Fruit fly (Drosophila melanogaster): ENCODE data around the gene Inx2.
A peak's percentile ranks its signal among the peaks of the same experiment; 100 is the strongest.

Gene Inx2

DNA sequence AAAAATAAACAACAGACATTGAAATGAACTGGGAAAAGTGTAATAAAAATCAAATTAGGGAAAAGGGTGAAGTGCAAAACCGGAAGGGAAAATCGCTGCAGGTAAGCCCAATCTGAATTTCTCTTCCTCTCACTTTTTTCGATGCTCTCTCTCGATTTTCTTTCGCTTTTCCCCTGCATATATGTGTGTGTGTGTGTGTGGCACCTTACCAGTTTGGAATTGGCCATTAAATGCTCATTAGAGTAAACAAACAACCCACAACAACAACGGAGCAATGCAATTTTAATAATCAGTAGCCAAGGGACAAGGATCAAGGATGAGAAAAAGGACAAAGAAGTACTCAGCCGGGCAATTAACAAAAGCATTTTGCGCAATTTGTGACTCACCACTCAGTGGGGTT, 36.4 kb downstream of the Inx2 start:
- no peak for TF ChIP-seq kni (GFP tag; optimal IDR thresholded peaks at IDR 0.05)
- TF ChIP-seq CG11085 (GFP tag; IDR thresholded peaks at IDR 0.05), result no peak
- TF ChIP-seq CG4617 (GFP tag; optimal IDR thresholded peaks at IDR 0.05; ENCODE audit: borderline replicate concordance), result no peak
- TF ChIP-seq oc (tag; optimal IDR thresholded peaks at IDR 0.05), result no peak
- TF ChIP-seq jumu (GFP tag; optimal IDR thresholded peaks at IDR 0.05), result no peak
- TF ChIP-seq Atf-2 (GFP tag; optimal IDR thresholded peaks at IDR 0.05), result no peak
- TF ChIP-seq Trl (optimal IDR thresholded peaks at IDR 0.05), result no peak
- TF ChIP-seq Trl (GFP tag; optimal IDR thresholded peaks at IDR 0.05), result no peak
- no peak for TF ChIP-seq zfh2 (GFP tag; optimal IDR thresholded peaks at IDR 0.05)
- TF ChIP-seq CG12942 (GFP tag; optimal IDR thresholded peaks at IDR 0.05), result no peak
- peak; percentile 93 for TF ChIP-seq zen (tag; optimal IDR thresholded peaks at IDR 0.05)
- TF ChIP-seq Optix (GFP tag; IDR thresholded peaks at IDR 0.05), result no peak
- no peak for TF ChIP-seq ERR (GFP tag; optimal IDR thresholded peaks at IDR 0.05)
- no peak for TF ChIP-seq CG15269 (tag; optimal IDR thresholded peaks at IDR 0.05)
- no peak for TF ChIP-seq pzg (GFP tag; optimal IDR thresholded peaks at IDR 0.05)
- no peak for TF ChIP-seq seq (GFP tag; IDR thresholded peaks at IDR 0.05)
- TF ChIP-seq CG11695 (GFP tag; IDR thresholded peaks at IDR 0.05), result no peak
- TF ChIP-seq CG17612 (GFP tag; IDR thresholded peaks at IDR 0.05), result no peak
- TF ChIP-seq cas (GFP tag; IDR thresholded peaks at IDR 0.05), result no peak
- no peak for TF ChIP-seq CG3407 (GFP tag; optimal IDR thresholded peaks at IDR 0.05)
- TF ChIP-seq CG9817 (tag; optimal IDR thresholded peaks at IDR 0.05), result no peak
- TF ChIP-seq nerfin-2 (GFP tag; IDR thresholded peaks at IDR 0.05; ENCODE audit: partially characterized antibody), result no peak
- TF ChIP-seq tll (GFP tag; optimal IDR thresholded peaks at IDR 0.05), result peak in 1 of 2 experiments; percentile 53
- TF ChIP-seq CG15479 (GFP tag; optimal IDR thresholded peaks at IDR 0.05), result peak; percentile 41
- TF ChIP-seq NK7.1 (GFP tag; optimal IDR thresholded peaks at IDR 0.05), result no peak
- TF ChIP-seq z (GFP tag; IDR thresholded peaks at IDR 0.05), result no peak

DNA sequence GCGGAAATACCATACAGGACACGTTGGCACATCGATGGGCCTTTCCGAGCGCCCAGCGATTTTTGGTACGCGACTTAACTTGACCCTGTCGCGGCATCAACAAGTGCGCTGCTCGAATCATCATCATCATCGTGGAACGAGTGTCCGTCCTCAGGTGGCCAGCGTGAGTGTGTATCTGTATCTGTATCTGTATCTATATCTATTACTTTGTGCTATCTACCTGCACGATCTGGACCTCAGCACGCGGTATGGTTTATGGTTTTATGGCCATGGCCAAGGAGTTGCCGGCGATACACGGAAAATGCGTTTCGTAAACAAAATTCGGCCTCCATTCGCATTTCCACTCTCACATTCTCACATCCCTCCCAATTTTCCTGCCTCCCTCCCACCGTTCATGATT, 38.6 kb downstream of the Inx2 start:
- TF ChIP-seq Dll (GFP tag; IDR thresholded peaks at IDR 0.05; ENCODE audit: partially characterized antibody) (no peak), Gsc (GFP tag; IDR thresholded peaks at IDR 0.05) (no peak), CG15479 (GFP tag; optimal IDR thresholded peaks at IDR 0.05) (peak; percentile 67), Ets65A (GFP tag) (peak; percentile 68), cad (GFP tag; optimal IDR thresholded peaks at IDR 0.05) (peak; percentile 97), zen (tag; optimal IDR thresholded peaks at IDR 0.05) (peak; percentile 63), tll (GFP tag; optimal IDR thresholded peaks at IDR 0.05) (peak in 1 of 2 experiments; percentile 58), org-1 (GFP tag; optimal IDR thresholded peaks at IDR 0.05) (no peak), Jarid2 (GFP tag; optimal IDR thresholded peaks at IDR 0.05) (no peak)

DNA sequence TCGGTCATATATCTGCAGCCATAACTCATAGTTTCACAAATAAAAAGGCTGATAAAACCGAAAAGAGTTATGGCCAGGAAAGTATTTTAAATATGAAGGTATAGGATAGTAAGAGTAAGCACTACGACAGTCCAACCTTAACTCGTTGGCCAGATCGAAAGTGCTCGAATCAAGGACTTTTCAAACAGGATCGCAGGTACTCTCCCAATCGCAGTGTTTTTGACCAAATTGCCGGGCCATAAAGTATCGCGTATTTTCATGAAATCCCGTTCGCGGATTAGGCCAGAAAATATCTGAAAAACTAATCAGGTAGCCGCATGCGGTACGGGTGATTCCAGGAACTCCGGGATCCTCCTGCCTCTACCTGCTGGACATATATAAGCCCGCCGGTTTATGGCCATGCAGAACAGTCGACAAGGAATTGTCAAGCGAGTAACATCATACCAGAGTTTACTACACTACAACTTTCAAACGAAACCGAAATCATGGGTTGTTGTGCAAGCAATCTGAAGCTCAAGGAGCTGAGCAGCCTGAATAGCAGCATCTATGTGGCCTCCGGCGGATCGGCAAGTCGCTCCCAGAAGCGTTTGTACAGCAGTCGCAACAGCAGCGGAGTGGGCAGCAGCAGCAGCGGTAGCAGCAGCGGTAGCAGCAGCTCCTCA, 41.9 kb downstream of the Inx2 start, which contains the start of gene CG14427:
TSS of gene CG14427 (plus strand) at position 399 of the 662 bp plus-strand sequence.
- TF ChIP-seq tll (GFP tag; optimal IDR thresholded peaks at IDR 0.05) (peak in 1 of 2 experiments; percentile 55), tup (GFP tag; optimal IDR thresholded peaks at IDR 0.05) (no peak), cad (GFP tag; optimal IDR thresholded peaks at IDR 0.05) (peak; percentile 94), Hr39 (optimal IDR thresholded peaks at IDR 0.05) (no peak), zen (tag; optimal IDR thresholded peaks at IDR 0.05) (peak; percentile 19), CG15479 (GFP tag; optimal IDR thresholded peaks at IDR 0.05) (peak; percentile 87)

DNA sequence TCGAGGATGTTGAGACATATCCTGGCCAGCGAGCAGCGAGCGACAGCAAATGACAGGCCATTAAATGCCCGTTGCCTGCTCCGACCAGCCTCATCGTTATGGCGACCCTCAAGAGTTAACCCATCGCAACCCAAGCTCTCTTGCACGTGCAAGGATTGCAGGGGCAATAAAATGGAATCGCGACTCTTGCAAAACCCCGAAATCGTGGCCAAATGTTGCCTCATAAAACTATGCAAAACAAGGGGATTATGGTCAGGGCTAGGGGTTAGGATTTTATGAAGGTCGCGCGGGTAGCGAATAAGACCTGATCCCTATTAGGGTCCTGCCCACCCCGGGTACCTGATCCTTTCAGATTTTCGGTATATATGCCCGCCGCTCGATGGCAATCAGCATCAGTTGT, 50.6 kb downstream of the Inx2 start, which contains the start of gene nullo:
TSS of gene nullo (plus strand) at position 390 of the 400 bp plus-strand sequence.
- TF ChIP-seq NFAT (GFP tag; IDR thresholded peaks at IDR 0.05) (no peak), CG17802 (tag; optimal IDR thresholded peaks at IDR 0.05) (no peak), CG11456 (GFP tag; IDR thresholded peaks at IDR 0.05) (no peak), nau (GFP tag; optimal IDR thresholded peaks at IDR 0.05) (no peak), CG15479 (GFP tag; optimal IDR thresholded peaks at IDR 0.05) (peak; percentile 35), da (GFP tag; optimal IDR thresholded peaks at IDR 0.05) (no peak), CG1024 (GFP tag; IDR thresholded peaks at IDR 0.05) (no peak), CG8359 (GFP tag; optimal IDR thresholded peaks at IDR 0.05; ENCODE audit: borderline replicate concordance) (no peak), zen (tag; optimal IDR thresholded peaks at IDR 0.05) (peak; percentile 11), cad (GFP tag; optimal IDR thresholded peaks at IDR 0.05) (peak; percentile 92), ato (GFP tag; IDR thresholded peaks at IDR 0.05; ENCODE audit: partially characterized antibody) (no peak), tll (GFP tag; optimal IDR thresholded peaks at IDR 0.05) (peak in 1 of 2 experiments; percentile 58), Elba2 (GFP tag; optimal IDR thresholded peaks at IDR 0.05) (peak; percentile 48)
